Fruit fly (Drosophila melanogaster): ENCODE measurements around the gene retm.

The retm gene

dm6 chr2L:6471978-6472776 is 16.4 kb upstream of the retm start:
- peak; percentile 48 for TF ChIP-seq CG31627 (GFP tag; optimal IDR thresholded peaks at IDR 0.05)
- peak; percentile 38 for TF ChIP-seq Sox14 (GFP tag; optimal IDR thresholded peaks at IDR 0.05)
- TF ChIP-seq CG8319 (GFP tag; optimal IDR thresholded peaks at IDR 0.05) = peak; percentile 28
- peak; percentile 40 for TF ChIP-seq CG1621 (tag; optimal IDR thresholded peaks at IDR 0.05)
- TF ChIP-seq CG4318 (GFP tag; optimal IDR thresholded peaks at IDR 0.05) = peak; percentile 75
- TF ChIP-seq CG10669 (GFP tag; optimal IDR thresholded peaks at IDR 0.05) = peak; percentile 49
- peak; percentile 63 for TF ChIP-seq Sox102F (GFP tag; optimal IDR thresholded peaks at IDR 0.05)
- TF ChIP-seq svp (GFP tag) = peak; percentile 77
- TF ChIP-seq Hr4 (GFP tag; optimal IDR thresholded peaks at IDR 0.05) = peak; percentile 62
- peak; percentile 32 for TF ChIP-seq Ets96B (tag; optimal IDR thresholded peaks at IDR 0.05)
- TF ChIP-seq CG11294 (GFP tag; IDR thresholded peaks at IDR 0.05) = 0 out of 2 replicates have a peak, but pooled peaks have one; percentile 7
- TF ChIP-seq Hr39 (GFP tag; optimal IDR thresholded peaks at IDR 0.05) = peak; percentile 47
- TF ChIP-seq CG8632 (GFP tag; optimal IDR thresholded peaks at IDR 0.05) = peak; percentile 54
- peak; percentile 10 for TF ChIP-seq fkh (GFP tag; optimal IDR thresholded peaks at IDR 0.05)
- peak; percentile 60 for TF ChIP-seq Met (GFP tag; optimal IDR thresholded peaks at IDR 0.05)
- TF ChIP-seq Eip75B (GFP tag; optimal IDR thresholded peaks at IDR 0.05) = peak; percentile 46
- TF ChIP-seq topi (GFP tag; optimal IDR thresholded peaks at IDR 0.05) = peak; percentile 56
- TF ChIP-seq ss (GFP tag; optimal IDR thresholded peaks at IDR 0.05) = peak; percentile 18 to 62
- TF ChIP-seq acj6 (GFP tag; optimal IDR thresholded peaks at IDR 0.05) = peak; percentile 57
- TF ChIP-seq CG6163 (GFP tag; IDR thresholded peaks at IDR 0.05) = peak; percentile 22; the same call in 1 of the 3 replicates
- TF ChIP-seq spab (GFP tag; optimal IDR thresholded peaks at IDR 0.05) = peak; percentile 47
- peak; percentile 31 for TF ChIP-seq fd85E (GFP tag; optimal IDR thresholded peaks at IDR 0.05)
- no peak for TF ChIP-seq Lpt (GFP tag; optimal IDR thresholded peaks at IDR 0.05)
- peak; percentile 95 for TF ChIP-seq Eip78C (GFP tag)
- no peak for TF ChIP-seq Gug (GFP tag; IDR thresholded peaks at IDR 0.05)
- TF ChIP-seq dsx (GFP tag; optimal IDR thresholded peaks at IDR 0.05; ENCODE audit: poor library complexity, severe bottlenecking) = peak; percentile 21
- peak; percentile 85 for TF ChIP-seq CG32006 (GFP tag; optimal IDR thresholded peaks at IDR 0.05)
- peak; percentile 48 for TF ChIP-seq CG10631 (GFP tag; optimal IDR thresholded peaks at IDR 0.05)
- peak; percentile 10 for TF ChIP-seq CG11762 (GFP tag; optimal IDR thresholded peaks at IDR 0.05; ENCODE audit: insufficient read depth)
- no peak for TF ChIP-seq CG7368 (GFP tag; optimal IDR thresholded peaks at IDR 0.05)
- TF ChIP-seq achi (GFP tag; optimal IDR thresholded peaks at IDR 0.05) = peak; percentile 51
- peak; percentile 59 for TF ChIP-seq CG34406 (GFP tag; optimal IDR thresholded peaks at IDR 0.05)
- peak in 1 of 2 experiments; percentile 71 for TF ChIP-seq salr (GFP tag; optimal IDR thresholded peaks at IDR 0.05)
- no peak for TF ChIP-seq Hr38 (GFP tag; optimal IDR thresholded peaks at IDR 0.05)
- TF ChIP-seq lz (GFP tag; optimal IDR thresholded peaks at IDR 0.05) = peak; percentile 56
- TF ChIP-seq CG8119 (GFP tag; IDR thresholded peaks at IDR 0.05) = peak; percentile 64; the same call in 2 of the 3 replicates
- TF ChIP-seq Sox15 (GFP tag; optimal IDR thresholded peaks at IDR 0.05) = peak; percentile 51
- peak; percentile 71 for TF ChIP-seq CG3032 (tag; optimal IDR thresholded peaks at IDR 0.05)
- TF ChIP-seq OdsH (GFP tag; optimal IDR thresholded peaks at IDR 0.05) = peak; percentile 65
- no peak for TF ChIP-seq Eip93F (GFP tag; optimal IDR thresholded peaks at IDR 0.05)
- TF ChIP-seq esn (GFP tag; optimal IDR thresholded peaks at IDR 0.05) = peak; percentile 62
- TF ChIP-seq CG6808 (GFP tag; optimal IDR thresholded peaks at IDR 0.05) = peak; percentile 67
- peak; percentile 56 for TF ChIP-seq fd59A (GFP tag; optimal IDR thresholded peaks at IDR 0.05)
- peak; percentile 37 for TF ChIP-seq CG9139 (GFP tag; optimal IDR thresholded peaks at IDR 0.05)
- TF ChIP-seq CG6276 (GFP tag; optimal IDR thresholded peaks at IDR 0.05) = peak; percentile 73
- TF ChIP-seq CG6792 (GFP tag; optimal IDR thresholded peaks at IDR 0.05) = peak; percentile 67
- peak; percentile 47 for TF ChIP-seq CG3919 (GFP tag; optimal IDR thresholded peaks at IDR 0.05)
- peak; percentile 34 for TF ChIP-seq Smox (GFP tag; optimal IDR thresholded peaks at IDR 0.05)
- peak; percentile 61 for TF ChIP-seq CG11902 (GFP tag; optimal IDR thresholded peaks at IDR 0.05)
- TF ChIP-seq pdm3 (GFP tag; optimal IDR thresholded peaks at IDR 0.05) = peak; percentile 60
